Fruit fly (Drosophila melanogaster) whole organism, wandering third instar larva: Measurements from ENCODE around the gene pix.
A peak's percentile ranks its signal among the peaks of the same experiment; 100 is the strongest.

Experiments used
- Abd-B ChIP-seq: fragments of >200 bp; optimal IDR thresholded peaks from 2 replicates; lab custom pipeline; 2017; ENCODE audit warnings: missing biosample characterization, missing genetic modification characterization
- CG32264 ChIP-seq: fragments of 200-800 bp; sonication (Bioruptor generic); optimal IDR thresholded peaks from 2 replicates; lab custom pipeline; 2016; ENCODE audit warnings: missing biosample characterization, missing genetic modification characterization
- CG9705 ChIP-seq: fragments of 200-800 bp; sonication (Bioruptor generic); optimal IDR thresholded peaks from 2 replicates; lab custom pipeline; 2018; ENCODE audit warnings: missing biosample characterization, mild to moderate bottlenecking, missing genetic modification characterization
- CrebA ChIP-seq: fragments of 200-800 bp; sonication (Bioruptor generic); optimal IDR thresholded peaks from 2 replicates; lab custom pipeline; 2016; ENCODE audit warnings: missing biosample characterization, mild to moderate bottlenecking, missing genetic modification characterization, borderline replicate concordance
- Dfd ChIP-seq: fragments of >200 bp; optimal IDR thresholded peaks from 2 replicates; lab custom pipeline; 2017; ENCODE audit warnings: missing biosample characterization, missing genetic modification characterization
- Dif ChIP-seq: fragments of 200-275, 200-300 bp; sonication (Bioruptor generic); optimal IDR thresholded peaks from 2 replicates; lab custom pipeline; 2018; ENCODE audit warnings: missing biosample characterization, missing genetic modification characterization; ENCODE audit not compliant: partially characterized antibody
- GATAd ChIP-seq: sonication (Bioruptor generic); optimal IDR thresholded peaks from 2 replicates; lab custom pipeline; 2016; ENCODE audit warnings: missing biosample characterization, missing genetic modification characterization
- HLH106 ChIP-seq: fragments of 200-800 bp; optimal IDR thresholded peaks from 3 replicates; lab custom pipeline; 2019; ENCODE audit warnings: missing biosample characterization, mild to moderate bottlenecking, missing genetic modification characterization, moderate library complexity
- Hnf4 ChIP-seq: fragments of 200-800 bp; sonication (Bioruptor generic); optimal IDR thresholded peaks from 2 replicates; lab custom pipeline; 2016; ENCODE audit warnings: missing biosample characterization, mild to moderate bottlenecking, missing genetic modification characterization
- Hr78 ChIP-seq: fragments of >200 bp; optimal IDR thresholded peaks from 2 replicates; lab custom pipeline; 2017; ENCODE audit warnings: missing biosample characterization, missing genetic modification characterization
- Hr83 ChIP-seq: fragments of 200-300 bp; sonication (Bioruptor generic); optimal IDR thresholded peaks from 2 replicates; lab custom pipeline; 2016; ENCODE audit warnings: missing biosample characterization, mild to moderate bottlenecking, missing genetic modification characterization, moderate library complexity; ENCODE audit not compliant: poor library complexity, severe bottlenecking
- Jra ChIP-seq: sonication (Bioruptor generic); optimal IDR thresholded peaks from 2 replicates; lab custom pipeline; 2016; ENCODE audit warnings: missing biosample characterization, missing genetic modification characterization
- Mio ChIP-seq: sonication (Bioruptor generic); optimal IDR thresholded peaks from 2 replicates; lab custom pipeline; 2016; ENCODE audit warnings: missing biosample characterization, missing genetic modification characterization
- Myc ChIP-seq: fragments of >200 bp; optimal IDR thresholded peaks from 2 replicates; lab custom pipeline; 2017
- N ChIP-seq: fragments of >200 bp; optimal IDR thresholded peaks from 2 replicates; lab custom pipeline; 2018; ENCODE audit warnings: missing biosample characterization, missing external identifiers, missing genetic modification characterization
- OdsH ChIP-seq: fragments of 200-800 bp; sonication (Bioruptor generic); optimal IDR thresholded peaks from 2 replicates; lab custom pipeline; 2016; ENCODE audit warnings: missing biosample characterization, mild to moderate bottlenecking, missing genetic modification characterization
- Rel ChIP-seq, 2 experiments: fragments of 200-800 bp; sonication (Bioruptor generic) in 1 of 2; optimal IDR thresholded peaks; 2 replicates in 1 of 2; 3 replicates in 1 of 2; lab custom pipeline; 2016 to 2019; ENCODE audit warnings: mild to moderate bottlenecking in 2 of 2, missing biosample characterization in 2 of 2, missing genetic modification characterization in 2 of 2, moderate library complexity in 1 of 2
- Sp1 ChIP-seq: fragments of 200-800 bp; sonication (Bioruptor generic); optimal IDR thresholded peaks from 3 replicates; lab custom pipeline; 2019; ENCODE audit warnings: missing biosample characterization, mild to moderate bottlenecking, missing genetic modification characterization, moderate library complexity
- Vsx2 ChIP-seq: fragments of 200-300, 225-300 bp; sonication (Bioruptor generic); optimal IDR thresholded peaks from 2 replicates; lab custom pipeline; 2018; ENCODE audit warnings: missing biosample characterization, missing genetic modification characterization; ENCODE audit not compliant: partially characterized antibody
- br ChIP-seq: fragments of 200-800 bp; sonication (Bioruptor generic); optimal IDR thresholded peaks from 2 replicates; lab custom pipeline; 2016; ENCODE audit warnings: missing biosample characterization, missing genetic modification characterization
- brk ChIP-seq: fragments of 200-800 bp; sonication (Bioruptor generic); optimal IDR thresholded peaks from 2 replicates; lab custom pipeline; 2016; ENCODE audit warnings: missing biosample characterization, mild to moderate bottlenecking, missing genetic modification characterization
- dl ChIP-seq, 2 experiments: fragments of 175-275, 200-275 bp in 1 of 2; fragments of 200-275 bp in 1 of 2; sonication (Bioruptor generic); optimal IDR thresholded peaks; lab custom pipeline; 2018; ENCODE audit warnings: mild to moderate bottlenecking in 2 of 2, missing biosample characterization in 2 of 2, missing genetic modification characterization in 2 of 2, moderate library complexity in 2 of 2; ENCODE audit not compliant: partially characterized antibody in 2 of 2, insufficient read depth in 1 of 2
- dmrt93B ChIP-seq: fragments of 200-800 bp; sonication (Bioruptor generic); optimal IDR thresholded peaks from 2 replicates; lab custom pipeline; 2018; ENCODE audit warnings: missing biosample characterization, mild to moderate bottlenecking, missing genetic modification characterization
- dsf ChIP-seq: sonication (Bioruptor generic); optimal IDR thresholded peaks from 2 replicates; lab custom pipeline; 2016; ENCODE audit warnings: missing biosample characterization, missing genetic modification characterization, borderline replicate concordance
- ey ChIP-seq: fragments of 200-800 bp; sonication (Bioruptor generic); optimal IDR thresholded peaks from 2 replicates; lab custom pipeline; 2016; ENCODE audit warnings: missing biosample characterization, missing genetic modification characterization
- foxo ChIP-seq, 2 experiments: fragments of 200-800 bp; sonication (Bioruptor generic); optimal IDR thresholded peaks; 2 replicates in 1 of 2; 3 replicates in 1 of 2; lab custom pipeline; 2016 to 2017; ENCODE audit warnings: missing biosample characterization in 2 of 2, missing genetic modification characterization in 2 of 2
- fru ChIP-seq: fragments of 200-800 bp; sonication (Bioruptor generic); optimal IDR thresholded peaks from 3 replicates; lab custom pipeline; 2016; ENCODE audit warnings: missing biosample characterization, mild to moderate bottlenecking, missing genetic modification characterization
- h ChIP-seq: fragments of 200-800 bp; sonication (Bioruptor generic); optimal IDR thresholded peaks from 3 replicates; lab custom pipeline; 2016; ENCODE audit warnings: missing biosample characterization, mild to moderate bottlenecking, missing genetic modification characterization
- jim ChIP-seq: fragments of 175-275, 200-325 bp; sonication (Bioruptor generic); optimal IDR thresholded peaks from 2 replicates; lab custom pipeline; 2016; ENCODE audit warnings: missing biosample characterization, mild to moderate bottlenecking, missing genetic modification characterization
- lola ChIP-seq: fragments of >200 bp; optimal IDR thresholded peaks from 2 replicates; lab custom pipeline; 2017; ENCODE audit warnings: missing biosample characterization, missing genetic modification characterization
- pan ChIP-seq: fragments of >200 bp; optimal IDR thresholded peaks from 2 replicates; lab custom pipeline; 2017
- psq ChIP-seq: fragments of 200-800 bp; sonication (Bioruptor generic); optimal IDR thresholded peaks from 3 replicates; lab custom pipeline; 2017; ENCODE audit warnings: missing biosample characterization, mild to moderate bottlenecking, missing genetic modification characterization, moderate library complexity
- rgr ChIP-seq: fragments of 200-800 bp; sonication (Bioruptor generic); optimal IDR thresholded peaks from 3 replicates; lab custom pipeline; 2016; ENCODE audit warnings: missing biosample characterization, mild to moderate bottlenecking, missing genetic modification characterization
- sage ChIP-seq: fragments of 200-800 bp; sonication (Bioruptor generic); optimal IDR thresholded peaks from 2 replicates; lab custom pipeline; 2016; ENCODE audit warnings: missing biosample characterization, mild to moderate bottlenecking, missing genetic modification characterization
- sv ChIP-seq: fragments of 200-800 bp; sonication (Bioruptor generic); optimal IDR thresholded peaks from 3 replicates; lab custom pipeline; 2016; ENCODE audit warnings: missing biosample characterization, missing genetic modification characterization
- tai ChIP-seq: sonication (Bioruptor generic); optimal IDR thresholded peaks from 2 replicates; lab custom pipeline; 2016; ENCODE audit warnings: missing biosample characterization, missing genetic modification characterization
- usp ChIP-seq: fragments of >200 bp; optimal IDR thresholded peaks from 2 replicates; lab custom pipeline; 2017; ENCODE audit warnings: missing biosample characterization, missing genetic modification characterization
- woc ChIP-seq: sonication (Bioruptor generic); optimal IDR thresholded peaks from 2 replicates; lab custom pipeline; 2016; ENCODE audit warnings: missing biosample characterization, mild to moderate bottlenecking, missing genetic modification characterization

The pix gene

dm6 chr3L:9004788-9005246 lies 30.3 kb upstream of the pix start, which contains the start of gene Doc3:
TSS of gene Doc3 (plus strand) at chr3L:9005196.
- TF ChIP-seq jim (no peak), Abd-B (GFP tag; lab: Kevin White, UChicago) (no peak), HLH106 (tag; lab: Kevin White, UChicago) (no peak), Rel (GFP tag; optimal IDR thresholded peaks at IDR 0.05; lab: Kevin White, UChicago) (no peak), Rel (tag; optimal IDR thresholded peaks at IDR 0.05; lab: Kevin White, UChicago) (peak; percentile 11), dsf (GFP tag; lab: Kevin White, UChicago) (no peak), dl (GFP tag; optimal IDR thresholded peaks at IDR 0.05; lab: Kevin White, UChicago; ENCODE audit: insufficient read depth in 1 of 2, partially characterized antibody in 2 of 2) (peak; percentile 40 to 70), Dif (GFP tag; lab: Kevin White, UChicago) (peak; percentile 93), Vsx2 (peak; percentile 95), Dfd (no peak)

dm6 chr3L:9003369-9003768 lies 28.8 kb upstream of the pix start:
- TF ChIP-seq rgr (GFP tag; lab: Kevin White, UChicago), result no peak
- TF ChIP-seq psq, result no peak
- TF ChIP-seq Myc (lab: Kevin White, UChicago), result no peak
- no peak for TF ChIP-seq lola (GFP tag; lab: Kevin White, UChicago)
- no peak for TF ChIP-seq dsf (GFP tag; lab: Kevin White, UChicago)
- TF ChIP-seq jim, result no peak

- no peak for TF ChIP-seq Dfd
Measured at dm6 chr3L:9002527-9002926, 28.0 kb upstream of the pix start.

dm6 chr3L:8997686-8998239 lies 23.2 kb upstream of the pix start, which contains the start of the genes smg and CG5087:
TSS of gene smg (minus strand) at chr3L:8997989.
TSS of gene CG5087 (plus strand) at chr3L:8998184.
- TF ChIP-seq Dif (GFP tag; lab: Kevin White, UChicago) (no peak), dl (GFP tag; optimal IDR thresholded peaks at IDR 0.05; lab: Kevin White, UChicago; ENCODE audit: insufficient read depth in 1 of 2, partially characterized antibody in 2 of 2) (peak in 1 of 2 experiments; percentile 9), jim (no peak), CG32264 (GFP tag; lab: Kevin White, UChicago) (no peak), sage (GFP tag; lab: Kevin White, UChicago) (no peak), Abd-B (GFP tag; lab: Kevin White, UChicago) (no peak), Hnf4 (GFP tag; lab: Kevin White, UChicago) (no peak), rgr (GFP tag; lab: Kevin White, UChicago) (peak; percentile 31), Hr78 (GFP tag; lab: Kevin White, UChicago) (no peak), Hr83 (GFP tag; lab: Kevin White, UChicago) (peak; percentile 37), Dfd (no peak), psq (no peak), N (GFP tag; lab: Kevin White, UChicago) (no peak), dmrt93B (GFP tag; lab: Kevin White, UChicago) (no peak), Sp1 (GFP tag; lab: Kevin White, UChicago) (no peak), ey (GFP tag; lab: Kevin White, UChicago) (no peak), OdsH (GFP tag; lab: Kevin White, UChicago) (no peak), foxo (GFP tag; optimal IDR thresholded peaks at IDR 0.05; lab: Kevin White, UChicago) (peak in 1 of 2 experiments; percentile 19), tai (no peak), GATAd (GFP tag; lab: Kevin White, UChicago) (no peak), fru (GFP tag; lab: Kevin White, UChicago) (no peak), Jra (no peak), CrebA (GFP tag; lab: Kevin White, UChicago) (no peak), Vsx2 (no peak), brk (GFP tag; lab: Kevin White, UChicago) (no peak), br (GFP tag; lab: Kevin White, UChicago) (no peak), HLH106 (tag; lab: Kevin White, UChicago) (peak; percentile 3), Rel (GFP tag; optimal IDR thresholded peaks at IDR 0.05; lab: Kevin White, UChicago) (no peak), Rel (tag; optimal IDR thresholded peaks at IDR 0.05; lab: Kevin White, UChicago) (peak; percentile 66), dsf (GFP tag; lab: Kevin White, UChicago) (no peak), lola (GFP tag; lab: Kevin White, UChicago) (no peak), Myc (lab: Kevin White, UChicago) (peak; percentile 74), pan (lab: Kevin White, UChicago) (no peak), usp (no peak), h (GFP tag; lab: Kevin White, UChicago) (peak; percentile 5), Mio (GFP tag; lab: Kevin White, UChicago) (no peak), woc (GFP tag; lab: Kevin White, UChicago) (no peak), sv (GFP tag; lab: Kevin White, UChicago) (no peak), CG9705 (GFP tag; lab: Kevin White, UChicago) (no peak)
- TF ChIP-seq, all 38 proteins: peak for 8
